Worm (Caenorhabditis elegans) whole organism, L4/young adult: ENCODE data around the gene D1046.18.

Source experiments
- dao-5 ChIP-seq: sonication (generic microtip); optimal IDR thresholded peaks from 2 replicates; lab custom pipeline; 2016; ENCODE audit warnings: missing genotype, missing genetic modification characterization, moderate library complexity, missing compliant biosample characterization
- him-1 ChIP-seq: sonication (generic microtip); optimal IDR thresholded peaks from 2 replicates; lab custom pipeline; 2016; ENCODE audit warnings: missing genotype, missing genetic modification reagents, missing genetic modification characterization, missing compliant biosample characterization

DNA sequence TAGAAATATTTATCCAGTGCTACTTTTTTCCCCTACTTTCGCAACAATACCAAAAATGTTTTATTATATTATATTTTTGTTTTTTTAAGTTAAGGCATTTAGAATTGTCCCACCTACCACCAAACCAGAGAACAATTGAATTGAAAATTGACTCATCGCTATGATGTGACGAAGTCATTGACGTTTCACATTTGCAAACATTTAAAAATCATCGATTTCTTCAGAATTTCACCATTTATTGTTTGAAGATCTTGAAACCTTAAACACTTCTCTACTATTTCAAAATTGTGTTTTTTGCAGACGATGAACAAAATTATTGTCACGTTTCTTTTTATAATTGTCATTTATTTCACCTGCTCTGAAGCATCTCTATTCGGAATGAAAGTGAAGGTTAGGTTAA lies 48.9 kb upstream of the D1046.18 start, which contains the start of gene C09G9.8:
- no peak for TF ChIP-seq him-1 (tag; lab: Kevin White, UChicago)
- TF ChIP-seq dao-5 (tag; lab: Kevin White, UChicago) = no peak
